Worm (Caenorhabditis elegans): Measurements from ENCODE around the gene acly-1.

DNA sequence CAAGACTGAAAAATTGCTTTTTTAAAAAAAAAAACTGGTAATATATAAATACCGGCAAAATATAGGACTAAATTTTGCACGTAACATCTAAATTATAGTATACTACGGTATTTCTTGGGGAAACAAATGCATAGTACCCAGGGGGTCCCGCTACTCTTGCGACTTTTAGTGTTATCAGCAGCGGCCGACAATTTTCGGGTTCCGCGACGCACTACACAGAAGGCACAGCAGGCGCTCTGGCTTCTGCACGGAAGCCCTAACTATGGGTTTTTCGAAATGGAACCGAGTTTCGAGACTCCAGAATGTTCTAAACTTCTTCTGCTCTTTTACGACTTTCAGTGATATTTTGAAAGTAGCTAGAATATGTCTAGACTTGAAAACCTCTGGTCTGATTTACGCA lies 37.2 kb downstream of the acly-1 start:
- no peak for TF ChIP-seq pqm-1 (tag; optimal IDR thresholded peaks at IDR 0.05)
- no peak for TF ChIP-seq hlh-30 (tag; optimal IDR thresholded peaks at IDR 0.05; ENCODE audit: insufficient read depth)
- TF ChIP-seq rnt-1 (tag; optimal IDR thresholded peaks at IDR 0.05) = no peak
- TF ChIP-seq ref-2 (tag; optimal IDR thresholded peaks at IDR 0.05) = no peak
- TF ChIP-seq ahr-1 (tag; optimal IDR thresholded peaks at IDR 0.05) = no peak
- TF ChIP-seq hlh-15 (tag; optimal IDR thresholded peaks at IDR 0.05) = no peak
- no peak for TF ChIP-seq fkh-6 (tag; optimal IDR thresholded peaks at IDR 0.05)
- TF ChIP-seq pax-1 (tag; optimal IDR thresholded peaks at IDR 0.05) = no peak
- no peak for TF ChIP-seq F13H6.1 (tag; optimal IDR thresholded peaks at IDR 0.05)
- no peak for TF ChIP-seq ama-1 (optimal IDR thresholded peaks at IDR 0.05)
- TF ChIP-seq elt-2 (tag; optimal IDR thresholded peaks at IDR 0.05) = no peak
- no peak for TF ChIP-seq unc-86 (tag; optimal IDR thresholded peaks at IDR 0.05)
- no peak for TF ChIP-seq ceh-31 (tag; optimal IDR thresholded peaks at IDR 0.05)
- TF ChIP-seq tbx-2 (tag; optimal IDR thresholded peaks at IDR 0.05) = no peak
